Worm (Caenorhabditis elegans) whole organism, young adult: Measurements from ENCODE around the gene col-98.

Experiments
- B0019.2 ChIP-seq: fragments of 200-800 bp; sonication (Bioruptor generic); conservative IDR thresholded peaks from 2 replicates; pipeline ENCODE4 v1.3.6; 2022; ENCODE audit warnings: missing genetic modification reagents, missing genetic modification characterization, missing compliant biosample characterization
- B0261.1 ChIP-seq: sonication (generic microtip); optimal IDR thresholded peaks from 2 replicates; lab custom pipeline; 2016; ENCODE audit warnings: mild to moderate bottlenecking, missing genetic modification characterization, moderate library complexity, missing compliant biosample characterization
- C06A6.2 ChIP-seq: fragments of 200-800 bp; sonication (Bioruptor generic); conservative IDR thresholded peaks from 2 replicates; pipeline ENCODE4 v1.3.6; 2022; ENCODE audit warnings: missing genetic modification characterization, missing compliant biosample characterization
- D2030.7 ChIP-seq: fragments of 200-800 bp; sonication (Bioruptor generic); IDR thresholded peaks from 2 replicates; pipeline ENCODE4 v1.3.6; 2022; ENCODE audit warnings: missing genetic modification reagents, missing genetic modification characterization, missing compliant biosample characterization
- T07F8.4 ChIP-seq: sonication (generic microtip); optimal IDR thresholded peaks from 2 replicates; lab custom pipeline; 2016; ENCODE audit warnings: mild to moderate bottlenecking, missing genetic modification characterization, moderate library complexity, missing compliant biosample characterization
- Y79H2A.3 ChIP-seq: fragments of 200-800 bp; sonication (Bioruptor generic); conservative IDR thresholded peaks from 2 replicates; pipeline ENCODE4 v1.3.6; 2022; ENCODE audit warnings: missing genetic modification reagents, missing genetic modification characterization, missing compliant biosample characterization
- Y95B8A.8 ChIP-seq: fragments of 200-800 bp; sonication (Bioruptor generic); IDR thresholded peaks from 2 replicates; pipeline ENCODE4 v1.3.6; 2022; ENCODE audit warnings: missing genetic modification reagents, missing genetic modification characterization, missing compliant biosample characterization
- ZK185.1 ChIP-seq: sonication (generic microtip); optimal IDR thresholded peaks from 2 replicates; lab custom pipeline; 2016; ENCODE audit warnings: mild to moderate bottlenecking, missing genetic modification characterization, missing compliant biosample characterization; ENCODE audit not compliant: poor library complexity, severe bottlenecking
- akir-1 ChIP-seq: fragments of 200-800 bp; sonication (Bioruptor generic); optimal IDR thresholded peaks from 2 replicates; lab custom pipeline; 2018; ENCODE audit warnings: mild to moderate bottlenecking, missing genetic modification characterization, moderate library complexity, missing compliant biosample characterization
- ama-1 ChIP-seq, 3 experiments: fragments of 150-350 bp in 1 of 3; sonication (generic microtip) in 2 of 3; optimal IDR thresholded peaks; 2 replicates each; lab custom pipeline; 2014 to 2018; ENCODE audit warnings: missing biosample characterization in 2 of 3, missing genetic modification characterization in 2 of 3, missing genetic modification reagents in 2 of 3
- aptf-2 ChIP-seq: fragments of 200-800 bp; sonication (Bioruptor generic); conservative IDR thresholded peaks from 2 replicates; pipeline ENCODE4 v1.3.6; 2022; ENCODE audit warnings: missing genetic modification reagents, missing genetic modification characterization, missing compliant biosample characterization
- aptf-3 ChIP-seq: fragments of 200-800 bp; sonication (Bioruptor generic); IDR thresholded peaks from 2 replicates; pipeline ENCODE4 v1.3.6; 2022; ENCODE audit warnings: missing genetic modification characterization, missing compliant biosample characterization
- atf-7 ChIP-seq: sonication (generic microtip); optimal IDR thresholded peaks from 2 replicates; lab custom pipeline; 2017; ENCODE audit warnings: mild to moderate bottlenecking, missing genetic modification characterization, missing compliant biosample characterization
- attf-5 ChIP-seq: fragments of 200-800 bp; sonication (Bioruptor generic); optimal IDR thresholded peaks from 2 replicates; lab custom pipeline; 2018; ENCODE audit warnings: mild to moderate bottlenecking, missing genetic modification characterization, missing compliant biosample characterization
- attf-6 ChIP-seq: fragments of 200-800 bp; sonication (Bioruptor generic); IDR thresholded peaks from 2 replicates; pipeline ENCODE4 v1.3.6; 2022; ENCODE audit warnings: missing genetic modification reagents, missing genetic modification characterization, missing compliant biosample characterization
- ccch-3 ChIP-seq: fragments of 200-800 bp; sonication (Bioruptor generic); optimal IDR thresholded peaks from 2 replicates; lab custom pipeline; 2018; ENCODE audit warnings: mild to moderate bottlenecking, missing genetic modification characterization, missing compliant biosample characterization
- ceh-27 ChIP-seq: fragments of 200-800 bp; sonication (Bioruptor generic); optimal IDR thresholded peaks from 2 replicates; lab custom pipeline; 2018; ENCODE audit warnings: mild to moderate bottlenecking, missing genetic modification characterization, moderate library complexity, missing compliant biosample characterization
- ceh-58 ChIP-seq: fragments of 200-800 bp; sonication (Bioruptor generic); IDR thresholded peaks from 2 replicates; pipeline ENCODE4 v1.3.6; 2022; ENCODE audit warnings: missing genetic modification characterization, missing compliant biosample characterization
- ceh-79 ChIP-seq: sonication (generic microtip); optimal IDR thresholded peaks from 2 replicates; lab custom pipeline; 2017; ENCODE audit warnings: mild to moderate bottlenecking, missing genetic modification characterization, missing compliant biosample characterization
- dox-1 ChIP-seq: fragments of 200-800 bp; sonication (Bioruptor generic); IDR thresholded peaks from 2 replicates; pipeline ENCODE4 v1.3.6; 2022; ENCODE audit warnings: missing genetic modification reagents, missing genetic modification characterization, missing compliant biosample characterization
- dpff-1 ChIP-seq: sonication (generic microtip); optimal IDR thresholded peaks from 2 replicates; lab custom pipeline; 2017; ENCODE audit warnings: mild to moderate bottlenecking, missing genetic modification characterization, missing compliant biosample characterization
- efl-1 ChIP-seq: fragments of 150-350 bp; optimal IDR thresholded peaks from 2 replicates; lab custom pipeline; 2014; ENCODE audit warnings: missing biosample characterization, missing genetic modification reagents, missing genetic modification characterization
- hmg-1.2 ChIP-seq: fragments of 200-800 bp; sonication (Bioruptor generic); IDR thresholded peaks from 2 replicates; pipeline ENCODE4 v1.3.6; 2022; ENCODE audit warnings: missing genetic modification reagents, missing genetic modification characterization, missing compliant biosample characterization
- hmg-20 ChIP-seq: fragments of 200-800 bp; sonication (Bioruptor generic); IDR thresholded peaks from 2 replicates; pipeline ENCODE4 v1.3.6; 2022; ENCODE audit warnings: missing genetic modification reagents, missing genetic modification characterization, missing compliant biosample characterization
- lin-54 ChIP-seq: fragments of 200-800 bp; sonication (Bioruptor generic); optimal IDR thresholded peaks from 2 replicates; lab custom pipeline; 2018; ENCODE audit warnings: mild to moderate bottlenecking, missing genetic modification characterization, missing compliant biosample characterization
- lsl-1 ChIP-seq: fragments of 200-800 bp; sonication (Bioruptor generic); optimal IDR thresholded peaks from 2 replicates; lab custom pipeline; 2018; ENCODE audit warnings: mild to moderate bottlenecking, missing genetic modification characterization, moderate library complexity, missing compliant biosample characterization
- madf-3 ChIP-seq: fragments of 200-800 bp; sonication (Bioruptor generic); IDR thresholded peaks from 2 replicates; pipeline ENCODE4 v1.3.6; 2022; ENCODE audit warnings: missing genetic modification reagents, missing genetic modification characterization, missing compliant biosample characterization
- madf-8 ChIP-seq: fragments of 200-800 bp; sonication (Bioruptor generic); conservative IDR thresholded peaks from 2 replicates; pipeline ENCODE4 v1.3.6; 2022; ENCODE audit warnings: missing genetic modification reagents, missing genetic modification characterization, missing compliant biosample characterization
- mcd-1 ChIP-seq: fragments of 200-800 bp; sonication (Bioruptor generic); IDR thresholded peaks from 2 replicates; pipeline ENCODE4 v1.3.6; 2022; ENCODE audit warnings: missing genetic modification reagents, missing genetic modification characterization, missing compliant biosample characterization
- mel-28 ChIP-seq: sonication (generic microtip); optimal IDR thresholded peaks from 2 replicates; lab custom pipeline; 2016; ENCODE audit warnings: borderline replicate concordance, mild to moderate bottlenecking, missing genetic modification characterization, missing compliant biosample characterization
- nfya-2 ChIP-seq: fragments of 200-800 bp; sonication (Bioruptor generic); IDR thresholded peaks from 2 replicates; pipeline ENCODE4 v1.3.6; 2022; ENCODE audit warnings: missing genetic modification reagents, missing genetic modification characterization, missing compliant biosample characterization
- nhr-120 ChIP-seq: fragments of 200-800 bp; sonication (Bioruptor generic); IDR thresholded peaks from 2 replicates; pipeline ENCODE4 v1.3.6; 2022; ENCODE audit warnings: missing genetic modification characterization, missing compliant biosample characterization
- nhr-27 ChIP-seq: fragments of 200-800 bp; sonication (Bioruptor generic); optimal IDR thresholded peaks from 2 replicates; lab custom pipeline; 2018; ENCODE audit warnings: mild to moderate bottlenecking, missing genetic modification characterization, moderate library complexity, missing compliant biosample characterization
- nhr-80 ChIP-seq: sonication (generic microtip); optimal IDR thresholded peaks from 2 replicates; lab custom pipeline; 2016; ENCODE audit warnings: missing genetic modification characterization, missing compliant biosample characterization
- rcor-1 ChIP-seq: fragments of 200-800 bp; sonication (Bioruptor generic); IDR thresholded peaks from 2 replicates; pipeline ENCODE4 v1.3.6; 2022; ENCODE audit warnings: missing genetic modification reagents, missing genetic modification characterization, missing compliant biosample characterization
- repo-1 ChIP-seq: sonication (generic microtip); optimal IDR thresholded peaks from 2 replicates; lab custom pipeline; 2017; ENCODE audit warnings: mild to moderate bottlenecking, missing genetic modification characterization, missing compliant biosample characterization
- rpc-1 ChIP-seq, 2 experiments: fragments of 150-350 bp in 1 of 2; sonication (generic microtip) in 1 of 2; optimal IDR thresholded peaks; 2 replicates each; lab custom pipeline; 2014 to 2018; ENCODE audit warnings: missing biosample characterization in 1 of 2, missing genetic modification characterization in 1 of 2, missing genetic modification reagents in 1 of 2, missing genotype in 1 of 2
- snpc-1.1 ChIP-seq: sonication (generic microtip); optimal IDR thresholded peaks from 2 replicates; lab custom pipeline; 2017; ENCODE audit warnings: missing genetic modification characterization, mild to moderate bottlenecking, missing compliant biosample characterization, antibody characterized with exemption, moderate library complexity, missing genotype, missing genetic modification reagents; ENCODE audit not compliant: insufficient read depth
- snpc-1.3 ChIP-seq: sonication (generic microtip); optimal IDR thresholded peaks from 2 replicates; lab custom pipeline; 2017; ENCODE audit warnings: missing genetic modification characterization, mild to moderate bottlenecking, missing compliant biosample characterization, antibody characterized with exemption, moderate library complexity, missing genotype, missing genetic modification reagents; ENCODE audit not compliant: insufficient read depth
- snpc-3.4 ChIP-seq: sonication (generic microtip); optimal IDR thresholded peaks from 2 replicates; lab custom pipeline; 2017; ENCODE audit warnings: missing genetic modification characterization, mild to moderate bottlenecking, missing compliant biosample characterization, antibody characterized with exemption, moderate library complexity, missing genotype, missing genetic modification reagents
- tbx-9 ChIP-seq: sonication (generic microtip); optimal IDR thresholded peaks from 2 replicates; lab custom pipeline; 2016; ENCODE audit warnings: borderline replicate concordance, missing genetic modification characterization, inconsistent platforms, missing compliant biosample characterization
- ztf-22 ChIP-seq: fragments of 200-800 bp; sonication (Bioruptor generic); optimal IDR thresholded peaks from 2 replicates; lab custom pipeline; 2018; ENCODE audit warnings: mild to moderate bottlenecking, missing genetic modification characterization, moderate library complexity, missing compliant biosample characterization
- ztf-25 ChIP-seq: fragments of 200-800 bp; sonication (Bioruptor generic); IDR thresholded peaks from 2 replicates; pipeline ENCODE4 v1.3.6; 2022; ENCODE audit warnings: missing genetic modification reagents, missing genetic modification characterization, missing compliant biosample characterization
- ztf-26 ChIP-seq: sonication (generic microtip); optimal IDR thresholded peaks from 2 replicates; lab custom pipeline; 2017; ENCODE audit warnings: missing genetic modification characterization, missing compliant biosample characterization
- ztf-28 ChIP-seq: fragments of 200-800 bp; sonication (Bioruptor generic); IDR thresholded peaks from 2 replicates; pipeline ENCODE4 v1.3.6; 2022; ENCODE audit warnings: missing genetic modification reagents, missing genetic modification characterization, missing compliant biosample characterization
- ztf-3 ChIP-seq: fragments of 200-800 bp; sonication (Bioruptor generic); optimal IDR thresholded peaks from 2 replicates; lab custom pipeline; 2018; ENCODE audit warnings: mild to moderate bottlenecking, missing genetic modification characterization, missing compliant biosample characterization

The col-98 gene

ce11 chrIII:12978473-12979174 lies 40.2 kb upstream of the col-98 start, which contains the start of the genes ubq-2 and frg-1 (continued):
- TF ChIP-seq ztf-28 (0 out of 2 replicates have a peak, but pooled peaks have one; percentile 32), nhr-27 (no peak), ztf-25 (GFP tag; lab: Robert Waterston, UW) (no peak), lsl-1 (peak; percentile 96), mcd-1 (GFP tag; lab: Robert Waterston, UW) (peak; percentile 90), attf-6 (GFP tag; lab: Robert Waterston, UW) (0 out of 2 replicates have a peak, but pooled peaks have one; percentile 11), ztf-22 (GFP tag; lab: Kevin White, UChicago) (no peak), attf-5 (GFP tag; lab: Kevin White, UChicago) (peak; percentile 89), ceh-79 (tag; lab: Kevin White, UChicago) (no peak), nhr-80 (tag; lab: Kevin White, UChicago) (no peak), ccch-3 (GFP tag; lab: Kevin White, UChicago) (no peak), hmg-20 (GFP tag; lab: Robert Waterston, UW) (peak; percentile 46; the same call in 1 of the 2 replicates), snpc-1.1 (tag; lab: Kevin White, UChicago) (peak; percentile 16), ZK185.1 (tag; lab: Kevin White, UChicago) (no peak), B0261.1 (tag; lab: Kevin White, UChicago) (no peak), ceh-58 (GFP tag; lab: Robert Waterston, UW) (no peak), snpc-3.4 (tag; lab: Kevin White, UChicago) (peak; percentile 32), Y95B8A.8 (GFP tag; lab: Robert Waterston, UW) (0 out of 2 replicates have a peak, but pooled peaks have one; percentile 65), efl-1 (GFP tag; lab: Kevin White, UChicago) (peak; percentile 56), atf-7 (tag; lab: Kevin White, UChicago) (no peak), D2030.7 (peak; percentile 79), lin-54 (GFP tag; lab: Kevin White, UChicago) (peak; percentile 89), Y79H2A.3 (no peak), nhr-120 (GFP tag; lab: Robert Waterston, UW) (no peak), hmg-1.2 (GFP tag; lab: Robert Waterston, UW) (peak; percentile 43), rcor-1 (GFP tag; lab: Robert Waterston, UW) (peak; percentile 80), ztf-3 (no peak), dpff-1 (tag; lab: Kevin White, UChicago) (no peak), snpc-1.3 (peak; percentile 49), tbx-9 (tag; lab: Kevin White, UChicago) (no peak), madf-8 (peak; percentile 69), C06A6.2 (GFP tag; lab: Robert Waterston, UW) (no peak), repo-1 (tag; lab: Kevin White, UChicago) (no peak), dox-1 (GFP tag; lab: Robert Waterston, UW) (peak; percentile 89), rpc-1 (optimal IDR thresholded peaks at IDR 0.05; lab: Kevin White, UChicago) (peak; percentile 10), rpc-1 (tag; optimal IDR thresholded peaks at IDR 0.05; lab: Kevin White, UChicago) (no peak), ceh-27 (GFP tag; lab: Kevin White, UChicago) (peak; percentile 61), B0019.2 (no peak; the same call in none of the 2 replicates), ama-1 (optimal IDR thresholded peaks at IDR 0.05; lab: Kevin White, UChicago) (no peak), ama-1 (GFP tag; optimal IDR thresholded peaks at IDR 0.05; lab: Kevin White, UChicago) (no peak), nfya-2 (GFP tag; lab: Robert Waterston, UW) (no peak), aptf-3 (GFP tag; lab: Robert Waterston, UW) (no peak), aptf-2 (GFP tag; lab: Robert Waterston, UW) (no peak), ztf-26 (tag; lab: Kevin White, UChicago) (no peak), madf-3 (peak; percentile 82), mel-28 (no peak), akir-1 (no peak), T07F8.4 (tag; lab: Kevin White, UChicago) (no peak)
